Fruit fly (Drosophila melanogaster): Measurements from ENCODE around the gene lectin-37Db.

- TF ChIP-seq h (optimal IDR thresholded peaks at IDR 0.05) (no peak), Sin3A (optimal IDR thresholded peaks at IDR 0.05) (no peak)
Observed at dm6 chr2L:19402667-19403066, 16.2 kb upstream of the lectin-37Db start.

All from Kc167 (cell line).